Worm (Caenorhabditis elegans) whole organism, L4 larva: ENCODE results near the gene M04B2.2.

ENCODE experiments used
- D1046.2 ChIP-seq: fragments of 200-800 bp; sonication (Bioruptor generic); IDR thresholded peaks from 2 replicates; pipeline ENCODE4 v1.3.6; 2022; ENCODE audit warnings: missing genetic modification characterization, missing compliant biosample characterization
- F10B5.3 ChIP-seq: sonication (generic microtip); optimal IDR thresholded peaks from 2 replicates; lab custom pipeline; 2016; ENCODE audit warnings: mild to moderate bottlenecking, missing genetic modification characterization, missing compliant biosample characterization
- R02D3.7 ChIP-seq: fragments of 150-350 bp; sonication (generic microtip); optimal IDR thresholded peaks from 3 replicates; lab custom pipeline; 2014; ENCODE audit warnings: missing biosample characterization, missing genetic modification characterization
- T26A8.4 ChIP-seq: fragments of 200-800 bp; sonication (Bioruptor generic); IDR thresholded peaks from 2 replicates; pipeline ENCODE4 v1.3.6; 2022; ENCODE audit warnings: missing genetic modification characterization, missing compliant biosample characterization
- Y105C5A.15 ChIP-seq: fragments of 200-800 bp; sonication (Bioruptor generic); IDR thresholded peaks from 2 replicates; pipeline ENCODE4 v1.3.6; 2022; ENCODE audit warnings: missing genetic modification characterization, missing compliant biosample characterization
- Y75B8A.6 ChIP-seq: fragments of 200-800 bp; sonication (Bioruptor generic); IDR thresholded peaks from 2 replicates; pipeline ENCODE4 v1.3.6; 2022; ENCODE audit warnings: missing genetic modification reagents, missing genetic modification characterization, missing compliant biosample characterization
- ZK337.2 ChIP-seq: fragments of 200-800 bp; sonication (Bioruptor generic); IDR thresholded peaks from 2 replicates; pipeline ENCODE4 v1.3.6; 2022; ENCODE audit warnings: missing genetic modification reagents, missing genetic modification characterization, missing compliant biosample characterization
- ceh-20 ChIP-seq: fragments of 200-800 bp; sonication (Bioruptor generic); IDR thresholded peaks from 2 replicates; pipeline ENCODE4 v1.3.6; 2022; ENCODE audit warnings: missing genetic modification reagents, missing genetic modification characterization, missing compliant biosample characterization
- ceh-44 ChIP-seq: fragments of 200-800 bp; sonication (Bioruptor generic); IDR thresholded peaks from 2 replicates; pipeline ENCODE4 v1.3.6; 2022; ENCODE audit warnings: missing genetic modification reagents, missing genetic modification characterization, missing compliant biosample characterization
- ces-1 ChIP-seq: fragments of 150-350 bp; sonication (generic microtip); optimal IDR thresholded peaks from 4 replicates; lab custom pipeline; 2014; ENCODE audit warnings: missing biosample characterization, missing genetic modification reagents, missing genetic modification characterization
- cey-2 ChIP-seq: sonication (generic microtip); optimal IDR thresholded peaks from 3 replicates; lab custom pipeline; 2017; ENCODE audit warnings: missing genetic modification characterization, mild to moderate bottlenecking, missing compliant biosample characterization, antibody characterized with exemption, borderline replicate concordance; ENCODE audit not compliant: insufficient read depth
- daf-12 ChIP-seq: fragments of 150-350 bp; optimal IDR thresholded peaks from 2 replicates; lab custom pipeline; 2014; ENCODE audit warnings: missing biosample characterization, missing genetic modification reagents, missing genetic modification characterization
- daf-19 ChIP-seq: fragments of 200-800 bp; sonication (Bioruptor generic); conservative IDR thresholded peaks from 2 replicates; pipeline ENCODE4 v1.3.6; 2022; ENCODE audit warnings: missing genetic modification characterization, missing compliant biosample characterization
- daf-8 ChIP-seq: fragments of 200-800 bp; sonication (Bioruptor generic); IDR thresholded peaks from 2 replicates; pipeline ENCODE4 v1.3.6; 2022; ENCODE audit warnings: missing genetic modification characterization, missing compliant biosample characterization
- dmd-8 ChIP-seq: fragments of 200-800 bp; sonication (Bioruptor generic); IDR thresholded peaks from 2 replicates; pipeline ENCODE4 v1.3.6; 2022; ENCODE audit warnings: missing genetic modification characterization, missing compliant biosample characterization
- dmd-9 ChIP-seq: fragments of 200-800 bp; sonication (Bioruptor generic); IDR thresholded peaks from 2 replicates; pipeline ENCODE4 v1.3.6; 2022; ENCODE audit warnings: missing genetic modification reagents, missing genetic modification characterization, missing compliant biosample characterization
- egl-27 ChIP-seq: sonication (generic microtip); optimal IDR thresholded peaks from 3 replicates; lab custom pipeline; 2017; ENCODE audit warnings: missing biosample characterization, missing genetic modification reagents, missing genetic modification characterization
- egl-43 ChIP-seq: fragments of 200-800 bp; sonication (Bioruptor generic); IDR thresholded peaks from 2 replicates; pipeline ENCODE4 v1.3.6; 2022; ENCODE audit warnings: missing genetic modification reagents, missing genetic modification characterization, missing compliant biosample characterization
- fos-1 ChIP-seq: fragments of 150-350 bp; optimal IDR thresholded peaks from 2 replicates; lab custom pipeline; 2014; ENCODE audit warnings: missing biosample characterization, missing genetic modification characterization
- gei-8 ChIP-seq: fragments of 200-800 bp; sonication (Bioruptor generic); optimal IDR thresholded peaks from 2 replicates; lab custom pipeline; 2018; ENCODE audit warnings: mild to moderate bottlenecking, missing genetic modification characterization, missing compliant biosample characterization
- hlh-30 ChIP-seq: sonication (generic microtip); optimal IDR thresholded peaks from 2 replicates; lab custom pipeline; 2017; ENCODE audit warnings: antibody characterized with exemption, mild to moderate bottlenecking, missing genetic modification characterization, missing compliant biosample characterization; ENCODE audit not compliant: insufficient read depth
- lin-15B ChIP-seq: fragments of 150-350 bp; sonication (generic microtip); optimal IDR thresholded peaks from 3 replicates; lab custom pipeline; 2014; ENCODE audit warnings: missing biosample characterization, missing genetic modification characterization
- lir-3 ChIP-seq: sonication (generic microtip); optimal IDR thresholded peaks from 2 replicates; lab custom pipeline; 2016; ENCODE audit warnings: mild to moderate bottlenecking, missing genetic modification characterization, missing compliant biosample characterization
- lsy-2 ChIP-seq, 2 experiments: fragments of 150-350 bp in 1 of 2; sonication (generic microtip) in 1 of 2; optimal IDR thresholded peaks; 2 replicates each; lab custom pipeline; 2014 to 2017; ENCODE audit warnings: missing biosample characterization in 2 of 2, missing genetic modification characterization in 2 of 2
- madf-9 ChIP-seq: fragments of 200-800 bp; sonication (Bioruptor generic); conservative IDR thresholded peaks from 2 replicates; pipeline ENCODE4 v1.3.6; 2022; ENCODE audit warnings: missing genetic modification reagents, missing genetic modification characterization, missing compliant biosample characterization
- mep-1 ChIP-seq: fragments of 150-350 bp; sonication (generic microtip); optimal IDR thresholded peaks from 3 replicates; lab custom pipeline; 2014; ENCODE audit warnings: missing biosample characterization, missing genetic modification characterization
- mxl-2 ChIP-seq: fragments of 200-800 bp; sonication (Bioruptor generic); conservative IDR thresholded peaks from 2 replicates; pipeline ENCODE4 v1.3.6; 2022; ENCODE audit warnings: missing genetic modification reagents, missing genetic modification characterization, missing compliant biosample characterization
- nhr-102 ChIP-seq: sonication (generic microtip); optimal IDR thresholded peaks from 2 replicates; lab custom pipeline; 2016; ENCODE audit warnings: mild to moderate bottlenecking, missing genetic modification characterization, moderate library complexity, missing compliant biosample characterization
- nhr-11 ChIP-seq: fragments of 150-350 bp; optimal IDR thresholded peaks from 2 replicates; lab custom pipeline; 2014; ENCODE audit warnings: missing biosample characterization, missing genetic modification characterization
- nhr-111 ChIP-seq: fragments of 200-800 bp; sonication (Bioruptor generic); optimal IDR thresholded peaks from 2 replicates; lab custom pipeline; 2018; ENCODE audit warnings: mild to moderate bottlenecking, missing genetic modification characterization, missing compliant biosample characterization
- nhr-77 ChIP-seq: fragments of 150-350 bp; optimal IDR thresholded peaks from 2 replicates; lab custom pipeline; 2014; ENCODE audit warnings: missing biosample characterization, missing genetic modification characterization
- pha-4 ChIP-seq, 2 experiments: fragments of 150-350 bp in 1 of 2; fragments of 200-800 bp in 1 of 2; sonication (Bioruptor generic) in 1 of 2; IDR thresholded peaks in 1 of 2; optimal IDR thresholded peaks in 1 of 2; 2 replicates each; pipeline versions ENCODE4 v1.3.6 to Lab custom; 2014 to 2022; ENCODE audit warnings: missing genetic modification characterization in 2 of 2, missing genetic modification reagents in 2 of 2, missing biosample characterization in 1 of 2, missing compliant biosample characterization in 1 of 2
- php-3 ChIP-seq: fragments of 200-800 bp; sonication (Bioruptor generic); IDR thresholded peaks from 2 replicates; pipeline ENCODE4 v1.3.6; 2022; ENCODE audit warnings: missing genetic modification reagents, missing genetic modification characterization, missing compliant biosample characterization
- pqm-1 ChIP-seq: sonication (generic microtip); optimal IDR thresholded peaks from 2 replicates; lab custom pipeline; 2017; ENCODE audit warnings: missing biosample characterization, missing genetic modification characterization
- sdz-12 ChIP-seq: fragments of 200-800 bp; sonication (Bioruptor generic); optimal IDR thresholded peaks from 2 replicates; lab custom pipeline; 2018; ENCODE audit warnings: mild to moderate bottlenecking, missing genetic modification characterization, missing compliant biosample characterization
- set-16 ChIP-seq: fragments of 200-800 bp; sonication (Bioruptor generic); IDR thresholded peaks from 2 replicates; pipeline ENCODE4 v1.3.6; 2022; ENCODE audit warnings: missing genetic modification reagents, missing genetic modification characterization, missing compliant biosample characterization
- snpc-4 ChIP-seq: fragments of 150-350 bp; optimal IDR thresholded peaks from 2 replicates; lab custom pipeline; 2014; ENCODE audit warnings: missing biosample characterization, missing genetic modification characterization
- spr-1 ChIP-seq: sonication (generic microtip); optimal IDR thresholded peaks from 2 replicates; lab custom pipeline; 2016; ENCODE audit warnings: mild to moderate bottlenecking, missing genetic modification characterization, missing compliant biosample characterization
- tag-97 ChIP-seq: fragments of 200-800 bp; sonication (Bioruptor generic); IDR thresholded peaks from 2 replicates; pipeline ENCODE4 v1.3.6; 2022; ENCODE audit warnings: missing genetic modification characterization, missing compliant biosample characterization
- tra-1 ChIP-seq: fragments of 200-800 bp; sonication (Bioruptor generic); IDR thresholded peaks from 2 replicates; pipeline ENCODE4 v1.3.6; 2022; ENCODE audit warnings: missing genetic modification reagents, missing genetic modification characterization, missing compliant biosample characterization
- unc-62 ChIP-seq, 3 experiments: fragments of 150-350 bp in 1 of 3; sonication (generic microtip); optimal IDR thresholded peaks in 2 of 3; peaks in 1 of 3; 1 replicate in 1 of 3; 2 replicates in 2 of 3; lab custom pipeline; 2014 to 2017; ENCODE audit warnings: missing biosample characterization in 3 of 3, missing genetic modification characterization in 3 of 3, missing genetic modification reagents in 3 of 3, missing genotype in 1 of 3
- zag-1 ChIP-seq: fragments of 150-350 bp; optimal IDR thresholded peaks from 2 replicates; lab custom pipeline; 2014; ENCODE audit warnings: missing biosample characterization, missing genetic modification characterization
- zip-11 ChIP-seq: fragments of 200-800 bp; sonication (Bioruptor generic); IDR thresholded peaks from 2 replicates; pipeline ENCODE4 v1.3.6; 2022; ENCODE audit warnings: missing genetic modification characterization, missing compliant biosample characterization
- zip-2 ChIP-seq: fragments of 150-350 bp; optimal IDR thresholded peaks from 2 replicates; lab custom pipeline; 2014; ENCODE audit warnings: missing biosample characterization, missing genetic modification characterization

The M04B2.2 gene

DNA sequence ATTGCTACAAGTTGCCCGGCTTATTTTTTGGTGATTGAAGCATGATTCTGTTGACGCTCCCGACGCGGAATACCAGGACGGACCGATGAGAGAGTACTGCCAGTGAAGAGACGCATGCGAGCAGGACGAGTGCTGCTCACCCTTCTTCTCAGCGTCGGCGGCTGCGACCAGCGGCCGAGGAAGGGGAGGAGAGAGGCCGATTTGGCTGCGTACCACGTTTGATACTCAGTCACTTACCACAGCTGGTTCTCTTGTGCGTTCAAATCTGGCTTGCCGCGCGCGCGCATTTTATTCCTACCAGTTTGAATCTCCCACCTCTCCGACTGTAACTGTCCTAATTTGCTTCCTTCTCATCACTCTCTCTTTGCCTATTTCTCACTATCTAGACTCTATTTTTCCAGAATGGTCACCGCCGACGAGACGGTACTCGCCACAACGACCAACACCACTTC is 3.6 kb upstream of the M04B2.2 start, which contains the start of gene mep-1 (continued):
- TF ChIP-seq T26A8.4 (GFP tag; lab: Robert Waterston, UW) (peak; percentile 57), lin-15B (no peak), daf-8 (GFP tag; lab: Robert Waterston, UW) (no peak)

DNA sequence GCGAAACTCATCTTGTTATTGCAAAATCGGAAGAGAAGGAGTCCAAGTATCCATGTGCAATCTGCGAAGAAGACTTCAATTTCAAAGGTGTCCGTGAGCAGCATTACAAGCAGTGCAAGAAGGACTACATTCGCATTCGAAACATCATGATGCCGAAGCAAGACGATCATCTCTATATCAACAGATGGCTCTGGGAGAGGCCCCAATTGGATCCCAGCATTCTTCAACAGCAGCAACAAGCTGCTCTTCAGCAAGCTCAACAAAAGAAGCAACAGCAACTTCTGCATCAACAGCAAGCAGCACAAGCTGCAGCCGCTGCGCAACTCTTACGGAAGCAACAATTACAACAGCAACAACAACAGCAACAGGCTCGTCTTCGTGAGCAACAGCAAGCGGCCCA is 1.7 kb upstream of the M04B2.2 start:
- TF ChIP-seq nhr-77 (no peak), egl-43 (GFP tag; lab: Robert Waterston, UW) (0 out of 2 replicates have a peak, but pooled peaks have one; percentile 2)

DNA sequence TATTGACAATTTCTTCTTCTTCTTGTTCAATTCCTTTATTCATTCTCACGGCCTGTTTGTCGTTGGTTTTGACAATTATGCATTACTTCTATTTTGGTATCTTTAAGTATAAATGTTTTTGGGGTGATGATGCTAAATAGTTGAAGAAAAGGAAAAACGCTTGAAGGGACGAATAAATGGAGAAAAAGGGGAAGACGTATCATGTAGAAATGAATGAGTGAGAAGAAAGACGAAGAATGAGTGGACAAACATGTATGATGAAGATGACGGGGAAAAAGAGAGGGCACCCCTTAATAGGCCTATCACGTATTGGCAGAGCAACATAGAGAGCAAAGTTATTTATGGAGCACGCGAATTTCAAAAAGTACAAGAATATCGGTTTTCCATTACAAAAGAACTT is 20.8 kb downstream of the M04B2.2 start, which contains the start of gene M04B2.7:
Gene M04B2.7, minus strand, starts transcription at position 101 of the 400 bp plus-strand sequence.
- TF ChIP-seq zag-1 (no peak), hlh-30 (tag; lab: Kevin White, UChicago) (no peak), set-16 (no peak), unc-62 (GFP tag; optimal IDR thresholded peaks at IDR 0.05 in 1 of 2; lab: Kevin White, UChicago) (peak in 1 of 2 experiments; percentile 53), unc-62 (tag; optimal IDR thresholded peaks at IDR 0.05; lab: Kevin White, UChicago) (no peak), nhr-102 (no peak)

DNA sequence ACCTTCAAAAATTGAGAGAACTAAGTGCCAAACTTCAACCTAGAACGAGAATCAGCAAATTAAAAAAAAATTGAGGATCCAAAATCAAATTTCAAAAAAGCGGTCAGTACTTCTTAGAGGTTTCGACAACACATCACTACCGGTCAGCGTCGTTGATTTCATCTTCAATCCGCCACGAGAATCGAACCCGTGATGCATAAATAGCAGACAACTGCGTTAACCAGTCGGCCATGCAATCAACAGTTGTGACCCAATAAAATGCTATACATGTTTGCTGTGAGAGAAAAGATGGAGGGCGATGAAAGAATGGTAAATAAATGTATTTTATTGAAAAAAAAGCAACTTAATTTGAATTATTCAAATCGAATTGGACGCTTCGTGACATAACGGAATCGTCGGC is 21.8 kb downstream of the M04B2.2 start:
- peak; percentile 48 for TF ChIP-seq zip-2
- peak; percentile 56; the same call in 1 of the 2 replicates for TF ChIP-seq Y75B8A.6 (GFP tag; lab: Robert Waterston, UW)
- TF ChIP-seq egl-27 (tag; lab: Kevin White, UChicago) = no peak
- TF ChIP-seq fos-1 = no peak
- TF ChIP-seq gei-8 = peak; percentile 34
- TF ChIP-seq php-3 = peak; percentile 16; the same call in 1 of the 2 replicates
- 0 out of 2 replicates have a peak, but pooled peaks have one; percentile 66 for TF ChIP-seq zip-11 (GFP tag; lab: Robert Waterston, UW)
- TF ChIP-seq F10B5.3 = peak; percentile 39
- TF ChIP-seq lsy-2 (tag; optimal IDR thresholded peaks at IDR 0.05; lab: Kevin White, UChicago) = no peak
- peak; percentile 75 for TF ChIP-seq nhr-111
- peak; percentile 43; the same call in 1 of the 2 replicates for TF ChIP-seq madf-9 (GFP tag; lab: Robert Waterston, UW)
- no peak for TF ChIP-seq cey-2 (tag; lab: Kevin White, UChicago)
- peak; percentile 61 for TF ChIP-seq lir-3 (tag; lab: Kevin White, UChicago)
- TF ChIP-seq nhr-11 (tag; lab: Kevin White, UChicago) = peak; percentile 70
- peak; percentile 90 for TF ChIP-seq dmd-8 (GFP tag; lab: Robert Waterston, UW)
- peak; percentile 73; the same call in 1 of the 2 replicates for TF ChIP-seq ZK337.2
- peak; percentile 51; the same call in 1 of the 2 replicates for TF ChIP-seq ceh-44
- TF ChIP-seq sdz-12 (GFP tag; lab: Kevin White, UChicago) = peak; percentile 79
- no peak for TF ChIP-seq ces-1 (GFP tag; lab: Kevin White, UChicago)
- peak; percentile 29 for TF ChIP-seq pqm-1
- no peak for TF ChIP-seq mep-1 (tag; lab: Kevin White, UChicago)
- TF ChIP-seq dmd-9 (GFP tag; lab: Robert Waterston, UW) = no peak
- no peak for TF ChIP-seq snpc-4
- 0 out of 2 replicates have a peak, but pooled peaks have one; percentile 39 for TF ChIP-seq mxl-2 (GFP tag; lab: Robert Waterston, UW)
- TF ChIP-seq daf-19 (GFP tag; lab: Robert Waterston, UW) = peak; percentile 72
- TF ChIP-seq daf-12 (tag; lab: Kevin White, UChicago) = no peak
- 0 out of 2 replicates have a peak, but pooled peaks have one; percentile 56 for TF ChIP-seq D1046.2 (GFP tag; lab: Robert Waterston, UW)
- TF ChIP-seq Y105C5A.15 (GFP tag; lab: Robert Waterston, UW) = peak; percentile 39; the same call in 1 of the 2 replicates
- TF ChIP-seq spr-1 (tag; lab: Kevin White, UChicago) = peak; percentile 74
- TF ChIP-seq ceh-20 (GFP tag; lab: Robert Waterston, UW) = no peak
- no peak for TF ChIP-seq tag-97 (GFP tag; lab: Robert Waterston, UW)
- no peak for TF ChIP-seq pha-4 (GFP tag; IDR thresholded peaks at IDR 0.05; lab: Robert Waterston, UW)
- no peak for TF ChIP-seq pha-4 (tag; optimal IDR thresholded peaks at IDR 0.05; lab: Kevin White, UChicago)
- TF ChIP-seq R02D3.7 (tag; lab: Kevin White, UChicago) = no peak
- peak; percentile 77; the same call in 1 of the 2 replicates for TF ChIP-seq tra-1 (GFP tag; lab: Robert Waterston, UW)
- TF ChIP-seq daf-8 (GFP tag; lab: Robert Waterston, UW) = no peak
